Worm (Caenorhabditis elegans) whole organism, L3 larva: ENCODE measurements around the gene E02H1.6.

Experiments
- R02D3.7 ChIP-seq: fragments of 150-350 bp; optimal IDR thresholded peaks from 2 replicates; lab custom pipeline; 2014; ENCODE audit warnings: missing biosample characterization, missing genetic modification characterization
- ceh-16 ChIP-seq: sonication (generic microtip); optimal IDR thresholded peaks from 2 replicates; lab custom pipeline; 2017; ENCODE audit warnings: missing biosample characterization, missing genetic modification characterization
- daf-12 ChIP-seq: fragments of 150-350 bp; optimal IDR thresholded peaks from 2 replicates; lab custom pipeline; 2014; ENCODE audit warnings: missing biosample characterization, missing genetic modification reagents, missing genetic modification characterization
- hmg-11 ChIP-seq: sonication (generic microtip); optimal IDR thresholded peaks from 2 replicates; lab custom pipeline; 2016; ENCODE audit warnings: missing genetic modification characterization, missing compliant biosample characterization
- nfya-1 ChIP-seq: sonication (generic microtip); optimal IDR thresholded peaks from 2 replicates; lab custom pipeline; 2017; ENCODE audit warnings: missing genetic modification characterization, mild to moderate bottlenecking, missing compliant biosample characterization, antibody characterized with exemption, moderate library complexity; ENCODE audit not compliant: insufficient read depth
- pha-4 ChIP-seq: fragments of 150-350 bp; optimal IDR thresholded peaks from 2 replicates; lab custom pipeline; 2014; ENCODE audit warnings: missing biosample characterization, missing genetic modification reagents, missing genetic modification characterization
- snpc-4 ChIP-seq: fragments of 150-350 bp; optimal IDR thresholded peaks from 2 replicates; lab custom pipeline; 2014; ENCODE audit warnings: missing biosample characterization, missing genetic modification characterization
- unc-39 ChIP-seq: sonication (generic microtip); optimal IDR thresholded peaks from 4 replicates; lab custom pipeline; 2017; ENCODE audit warnings: missing biosample characterization, missing genetic modification characterization
- unc-62 ChIP-seq: fragments of 150-350 bp; sonication (generic microtip); optimal IDR thresholded peaks from 4 replicates; lab custom pipeline; 2014; ENCODE audit warnings: missing biosample characterization, missing genetic modification reagents, missing genetic modification characterization

DNA sequence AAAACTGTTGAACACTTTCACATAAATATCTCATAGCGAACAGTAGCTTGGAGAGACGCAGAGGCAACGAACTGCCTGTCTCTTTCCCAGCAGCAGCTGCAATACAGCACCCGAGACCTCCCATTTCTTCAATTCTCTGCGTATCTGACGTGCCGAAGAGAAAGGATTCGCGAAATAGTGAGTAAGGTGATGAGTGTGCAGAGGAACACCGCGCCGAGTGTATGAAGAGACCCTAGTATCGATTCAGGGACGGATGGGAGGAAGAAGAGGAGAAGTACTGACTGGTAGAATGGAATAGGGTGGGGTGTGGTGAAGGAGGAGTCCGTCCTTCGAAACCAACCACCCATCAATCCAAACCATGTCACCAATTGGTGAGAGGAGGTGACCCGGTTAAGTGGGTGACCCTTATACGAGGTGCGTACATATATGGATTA, 49.6 kb downstream of the E02H1.6 start:
- peak; percentile 86 for TF ChIP-seq hmg-11
- TF ChIP-seq unc-39 (tag; lab: Kevin White, UChicago): no peak
- TF ChIP-seq ceh-16: no peak
- no peak for TF ChIP-seq daf-12
- TF ChIP-seq nfya-1: peak; percentile 88
- peak; percentile 4 for TF ChIP-seq snpc-4 (tag; lab: Kevin White, UChicago)
- TF ChIP-seq pha-4 (tag; lab: Kevin White, UChicago): peak; percentile 77
- TF ChIP-seq R02D3.7 (tag; lab: Kevin White, UChicago): peak; percentile 47
- peak; percentile 64 for TF ChIP-seq unc-62 (GFP tag; lab: Kevin White, UChicago)
